Worm (Caenorhabditis elegans) whole organism, young adult: ENCODE measurements around the gene C11E4.8.
A peak's percentile ranks its signal among the peaks of the same experiment; 100 is the strongest.

Experiments used
- B0019.2 ChIP-seq: fragments of 200-800 bp; sonication (Bioruptor generic); conservative IDR thresholded peaks from 2 replicates; pipeline ENCODE4 v1.3.6; 2022; ENCODE audit warnings: missing genetic modification reagents, missing genetic modification characterization, missing compliant biosample characterization
- B0261.1 ChIP-seq: sonication (generic microtip); optimal IDR thresholded peaks from 2 replicates; lab custom pipeline; 2016; ENCODE audit warnings: mild to moderate bottlenecking, missing genetic modification characterization, moderate library complexity, missing compliant biosample characterization
- B0336.3 ChIP-seq: fragments of 200-800 bp; sonication (Bioruptor generic); IDR thresholded peaks from 2 replicates; pipeline ENCODE4 v1.3.6; 2022; ENCODE audit warnings: missing genetic modification characterization, missing compliant biosample characterization
- D2030.7 ChIP-seq: fragments of 200-800 bp; sonication (Bioruptor generic); IDR thresholded peaks from 2 replicates; pipeline ENCODE4 v1.3.6; 2022; ENCODE audit warnings: missing genetic modification reagents, missing genetic modification characterization, missing compliant biosample characterization
- F10E7.11 ChIP-seq: sonication (generic microtip); optimal IDR thresholded peaks from 2 replicates; lab custom pipeline; 2017; ENCODE audit warnings: mild to moderate bottlenecking, missing genetic modification characterization, moderate library complexity, missing compliant biosample characterization
- F33H1.4 ChIP-seq: fragments of 200-800 bp; sonication (Bioruptor generic); IDR thresholded peaks from 2 replicates; pipeline ENCODE4 v1.3.6; 2022; ENCODE audit warnings: missing genetic modification reagents, missing genetic modification characterization, missing compliant biosample characterization
- F49E8.2 ChIP-seq: sonication (generic microtip); optimal IDR thresholded peaks from 3 replicates; lab custom pipeline; 2017; ENCODE audit warnings: missing genetic modification characterization, mild to moderate bottlenecking, missing compliant biosample characterization, antibody characterized with exemption, moderate library complexity; ENCODE audit not compliant: insufficient read depth
- T26A5.8 ChIP-seq: sonication (generic microtip); optimal IDR thresholded peaks from 2 replicates; lab custom pipeline; 2016; ENCODE audit warnings: missing genetic modification characterization, missing compliant biosample characterization
- Y53F4B.3 ChIP-seq: fragments of 200-800 bp; sonication (Bioruptor generic); IDR thresholded peaks from 2 replicates; pipeline ENCODE4 v1.3.6; 2022; ENCODE audit warnings: missing genetic modification reagents, missing genetic modification characterization, missing compliant biosample characterization
- ZK185.1 ChIP-seq: sonication (generic microtip); optimal IDR thresholded peaks from 2 replicates; lab custom pipeline; 2016; ENCODE audit warnings: mild to moderate bottlenecking, missing genetic modification characterization, missing compliant biosample characterization; ENCODE audit not compliant: poor library complexity, severe bottlenecking
- aptf-3 ChIP-seq: fragments of 200-800 bp; sonication (Bioruptor generic); IDR thresholded peaks from 2 replicates; pipeline ENCODE4 v1.3.6; 2022; ENCODE audit warnings: missing genetic modification characterization, missing compliant biosample characterization
- athp-1 ChIP-seq: sonication (generic microtip); optimal IDR thresholded peaks from 2 replicates; lab custom pipeline; 2017; ENCODE audit warnings: mild to moderate bottlenecking, missing genetic modification characterization, missing compliant biosample characterization
- attf-3 ChIP-seq: fragments of 200-800 bp; sonication (Bioruptor generic); conservative IDR thresholded peaks from 2 replicates; pipeline ENCODE4 v1.3.6; 2022; ENCODE audit warnings: missing genetic modification reagents, missing genetic modification characterization, missing compliant biosample characterization
- attf-5 ChIP-seq: fragments of 200-800 bp; sonication (Bioruptor generic); optimal IDR thresholded peaks from 2 replicates; lab custom pipeline; 2018; ENCODE audit warnings: mild to moderate bottlenecking, missing genetic modification characterization, missing compliant biosample characterization
- ceh-27 ChIP-seq: fragments of 200-800 bp; sonication (Bioruptor generic); optimal IDR thresholded peaks from 2 replicates; lab custom pipeline; 2018; ENCODE audit warnings: mild to moderate bottlenecking, missing genetic modification characterization, moderate library complexity, missing compliant biosample characterization
- ceh-40 ChIP-seq: fragments of 200-800 bp; sonication (Bioruptor generic); IDR thresholded peaks from 2 replicates; pipeline ENCODE4 v1.3.6; 2022; ENCODE audit warnings: missing genetic modification characterization, missing compliant biosample characterization
- dox-1 ChIP-seq: fragments of 200-800 bp; sonication (Bioruptor generic); IDR thresholded peaks from 2 replicates; pipeline ENCODE4 v1.3.6; 2022; ENCODE audit warnings: missing genetic modification reagents, missing genetic modification characterization, missing compliant biosample characterization
- dpff-1 ChIP-seq: sonication (generic microtip); optimal IDR thresholded peaks from 2 replicates; lab custom pipeline; 2017; ENCODE audit warnings: mild to moderate bottlenecking, missing genetic modification characterization, missing compliant biosample characterization
- egl-18 ChIP-seq: fragments of 200-800 bp; sonication (Bioruptor generic); IDR thresholded peaks from 2 replicates; pipeline ENCODE4 v1.3.6; 2022; ENCODE audit warnings: missing genetic modification reagents, missing genetic modification characterization, missing compliant biosample characterization
- fkh-3 ChIP-seq: sonication (generic microtip); optimal IDR thresholded peaks from 2 replicates; lab custom pipeline; 2016; ENCODE audit warnings: mild to moderate bottlenecking, missing genetic modification characterization, missing compliant biosample characterization
- him-1 ChIP-seq: sonication (generic microtip); optimal IDR thresholded peaks from 2 replicates; lab custom pipeline; 2016; ENCODE audit warnings: missing genotype, missing genetic modification reagents, missing genetic modification characterization, missing compliant biosample characterization
- hlh-12 ChIP-seq: sonication (generic microtip); optimal IDR thresholded peaks from 2 replicates; lab custom pipeline; 2016; ENCODE audit warnings: missing genetic modification characterization, missing compliant biosample characterization
- hlh-26 ChIP-seq: fragments of 200-800 bp; sonication (Bioruptor generic); conservative IDR thresholded peaks from 2 replicates; pipeline ENCODE4 v1.3.6; 2022; ENCODE audit warnings: missing genetic modification reagents, missing genetic modification characterization, missing compliant biosample characterization
- hmg-20 ChIP-seq: fragments of 200-800 bp; sonication (Bioruptor generic); IDR thresholded peaks from 2 replicates; pipeline ENCODE4 v1.3.6; 2022; ENCODE audit warnings: missing genetic modification reagents, missing genetic modification characterization, missing compliant biosample characterization
- let-607 ChIP-seq, 2 experiments: fragments of 200-800 bp in 1 of 2; sonication (Bioruptor generic) in 1 of 2; sonication (generic microtip) in 1 of 2; optimal IDR thresholded peaks; 2 replicates each; lab custom pipeline; 2016 to 2018; ENCODE audit warnings: mild to moderate bottlenecking in 2 of 2, missing compliant biosample characterization in 2 of 2, missing genetic modification characterization in 2 of 2, moderate library complexity in 2 of 2, missing genotype in 1 of 2
- lin-54 ChIP-seq: fragments of 200-800 bp; sonication (Bioruptor generic); optimal IDR thresholded peaks from 2 replicates; lab custom pipeline; 2018; ENCODE audit warnings: mild to moderate bottlenecking, missing genetic modification characterization, missing compliant biosample characterization
- lsy-27 ChIP-seq: sonication (generic microtip); optimal IDR thresholded peaks from 2 replicates; lab custom pipeline; 2017; ENCODE audit warnings: missing genetic modification characterization, mild to moderate bottlenecking, missing compliant biosample characterization, antibody characterized with exemption, missing genotype, borderline replicate concordance; ENCODE audit not compliant: insufficient read depth
- madf-10 ChIP-seq: sonication (generic microtip); optimal IDR thresholded peaks from 2 replicates; lab custom pipeline; 2016; ENCODE audit warnings: mild to moderate bottlenecking, missing genetic modification characterization, missing compliant biosample characterization
- madf-6 ChIP-seq: fragments of 200-800 bp; sonication (Bioruptor generic); IDR thresholded peaks from 2 replicates; pipeline ENCODE4 v1.3.6; 2022; ENCODE audit warnings: missing genetic modification reagents, missing genetic modification characterization, missing compliant biosample characterization
- madf-8 ChIP-seq: fragments of 200-800 bp; sonication (Bioruptor generic); conservative IDR thresholded peaks from 2 replicates; pipeline ENCODE4 v1.3.6; 2022; ENCODE audit warnings: missing genetic modification reagents, missing genetic modification characterization, missing compliant biosample characterization
- mcd-1 ChIP-seq: fragments of 200-800 bp; sonication (Bioruptor generic); IDR thresholded peaks from 2 replicates; pipeline ENCODE4 v1.3.6; 2022; ENCODE audit warnings: missing genetic modification reagents, missing genetic modification characterization, missing compliant biosample characterization
- mel-28 ChIP-seq: sonication (generic microtip); optimal IDR thresholded peaks from 2 replicates; lab custom pipeline; 2016; ENCODE audit warnings: borderline replicate concordance, mild to moderate bottlenecking, missing genetic modification characterization, missing compliant biosample characterization
- mxl-1 ChIP-seq: sonication (generic microtip); optimal IDR thresholded peaks from 2 replicates; lab custom pipeline; 2016; ENCODE audit warnings: missing genetic modification characterization, missing compliant biosample characterization
- nfya-2 ChIP-seq: fragments of 200-800 bp; sonication (Bioruptor generic); IDR thresholded peaks from 2 replicates; pipeline ENCODE4 v1.3.6; 2022; ENCODE audit warnings: missing genetic modification reagents, missing genetic modification characterization, missing compliant biosample characterization
- nfyb-1 ChIP-seq: fragments of 200-800 bp; sonication (Bioruptor generic); IDR thresholded peaks from 2 replicates; pipeline ENCODE4 v1.3.6; 2022; ENCODE audit warnings: missing genetic modification reagents, missing genetic modification characterization, missing compliant biosample characterization
- nhr-179 ChIP-seq: sonication (generic microtip); optimal IDR thresholded peaks from 2 replicates; lab custom pipeline; 2016; ENCODE audit warnings: mild to moderate bottlenecking, missing genetic modification characterization, missing compliant biosample characterization
- nhr-27 ChIP-seq: fragments of 200-800 bp; sonication (Bioruptor generic); optimal IDR thresholded peaks from 2 replicates; lab custom pipeline; 2018; ENCODE audit warnings: mild to moderate bottlenecking, missing genetic modification characterization, moderate library complexity, missing compliant biosample characterization
- nhr-90 ChIP-seq: sonication (generic microtip); optimal IDR thresholded peaks from 2 replicates; lab custom pipeline; 2016; ENCODE audit warnings: missing genotype, mild to moderate bottlenecking, missing genetic modification characterization, missing compliant biosample characterization
- pha-4 ChIP-seq: fragments of 150-350 bp; sonication (generic microtip); optimal IDR thresholded peaks from 2 replicates; lab custom pipeline; 2014; ENCODE audit warnings: missing biosample characterization, missing genetic modification reagents, missing genetic modification characterization
- rcor-1 ChIP-seq: fragments of 200-800 bp; sonication (Bioruptor generic); IDR thresholded peaks from 2 replicates; pipeline ENCODE4 v1.3.6; 2022; ENCODE audit warnings: missing genetic modification reagents, missing genetic modification characterization, missing compliant biosample characterization
- repo-1 ChIP-seq: sonication (generic microtip); optimal IDR thresholded peaks from 2 replicates; lab custom pipeline; 2017; ENCODE audit warnings: mild to moderate bottlenecking, missing genetic modification characterization, missing compliant biosample characterization
- snpc-1.1 ChIP-seq: sonication (generic microtip); optimal IDR thresholded peaks from 2 replicates; lab custom pipeline; 2017; ENCODE audit warnings: missing genetic modification characterization, mild to moderate bottlenecking, missing compliant biosample characterization, antibody characterized with exemption, moderate library complexity, missing genotype, missing genetic modification reagents; ENCODE audit not compliant: insufficient read depth
- sptf-2 ChIP-seq: fragments of 200-800 bp; sonication (Bioruptor generic); optimal IDR thresholded peaks from 2 replicates; lab custom pipeline; 2018; ENCODE audit warnings: mild to moderate bottlenecking, missing genetic modification characterization, missing compliant biosample characterization
- tlf-1 ChIP-seq: fragments of 200-800 bp; sonication (Bioruptor generic); optimal IDR thresholded peaks from 2 replicates; lab custom pipeline; 2018; ENCODE audit warnings: mild to moderate bottlenecking, missing genetic modification characterization, missing compliant biosample characterization
- unc-62 ChIP-seq: fragments of 150-350 bp; optimal IDR thresholded peaks from 2 replicates; lab custom pipeline; 2014; ENCODE audit warnings: missing biosample characterization, missing genetic modification reagents, missing genetic modification characterization
- xnd-1 ChIP-seq: sonication (generic microtip); optimal IDR thresholded peaks from 2 replicates; lab custom pipeline; 2016; ENCODE audit warnings: missing genotype, missing genetic modification reagents, missing genetic modification characterization, missing compliant biosample characterization
- ztf-28 ChIP-seq: fragments of 200-800 bp; sonication (Bioruptor generic); IDR thresholded peaks from 2 replicates; pipeline ENCODE4 v1.3.6; 2022; ENCODE audit warnings: missing genetic modification reagents, missing genetic modification characterization, missing compliant biosample characterization
- ztf-3 ChIP-seq: fragments of 200-800 bp; sonication (Bioruptor generic); optimal IDR thresholded peaks from 2 replicates; lab custom pipeline; 2018; ENCODE audit warnings: mild to moderate bottlenecking, missing genetic modification characterization, missing compliant biosample characterization

C11E4.8 gene

DNA sequence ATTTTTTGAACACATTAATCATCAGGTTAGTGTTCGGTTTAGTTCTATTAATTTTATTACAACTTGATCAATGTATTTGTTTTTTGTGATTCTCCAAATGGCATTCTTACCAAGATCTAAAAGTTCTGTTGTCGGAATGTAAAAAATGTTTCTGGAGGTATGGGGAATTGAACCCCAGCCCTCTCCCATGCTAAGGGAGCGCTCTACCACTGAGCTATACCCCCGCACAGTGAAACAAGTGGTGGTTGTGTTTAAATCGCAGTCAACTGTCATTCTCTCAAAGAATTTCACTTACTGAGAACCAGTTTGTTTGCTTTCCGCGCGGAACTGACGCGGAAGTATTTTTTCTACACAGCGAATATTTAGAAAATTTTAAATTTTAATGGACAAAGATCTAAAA, 17.5 kb downstream of the C11E4.8 start (continued):
- TF ChIP-seq him-1 (tag; lab: Kevin White, UChicago) = peak; percentile 91
- no peak for TF ChIP-seq pha-4
- TF ChIP-seq nfyb-1 (GFP tag; lab: Robert Waterston, UW) = peak; percentile 92
- no peak for TF ChIP-seq B0336.3 (GFP tag; lab: Robert Waterston, UW)
- TF ChIP-seq B0019.2 = peak; percentile 61; the same call in 1 of the 2 replicates
- no peak for TF ChIP-seq unc-62 (GFP tag; lab: Kevin White, UChicago)
- TF ChIP-seq B0261.1 (tag; lab: Kevin White, UChicago) = peak; percentile 95
- no peak; the same call in 1 of the 2 replicates for TF ChIP-seq madf-6 (GFP tag; lab: Robert Waterston, UW)
- no peak for TF ChIP-seq tlf-1
- no peak for TF ChIP-seq mel-28
- peak; percentile 55 for TF ChIP-seq madf-10 (tag; lab: Kevin White, UChicago)
- no peak for TF ChIP-seq fkh-3 (tag; lab: Kevin White, UChicago)
- peak; percentile 78 for TF ChIP-seq T26A5.8 (tag; lab: Kevin White, UChicago)
- TF ChIP-seq F10E7.11 = peak; percentile 18
- TF ChIP-seq attf-3 = peak; percentile 45; the same call in 1 of the 2 replicates
- TF ChIP-seq F49E8.2 (tag; lab: Kevin White, UChicago) = peak; percentile 27
- TF ChIP-seq nhr-179 (tag; lab: Kevin White, UChicago) = peak; percentile 67
- no peak; the same call in 1 of the 2 replicates for TF ChIP-seq dox-1
- peak; percentile 81 for TF ChIP-seq nhr-27 (tag; lab: Kevin White, UChicago)
- no peak for TF ChIP-seq xnd-1 (tag; lab: Kevin White, UChicago)
- TF ChIP-seq lsy-27 (tag; lab: Kevin White, UChicago) = no peak
- peak; percentile 41 for TF ChIP-seq dpff-1 (tag; lab: Kevin White, UChicago)
- TF ChIP-seq lin-54 = peak; percentile 45
- TF ChIP-seq D2030.7 (GFP tag; lab: Robert Waterston, UW) = no peak; the same call in none of the 2 replicates
- peak; percentile 93 for TF ChIP-seq aptf-3 (GFP tag; lab: Robert Waterston, UW)
- TF ChIP-seq nhr-90 (tag; lab: Kevin White, UChicago) = peak; percentile 81
- no peak for TF ChIP-seq F33H1.4
- TF ChIP-seq ZK185.1 = peak; percentile 71
- peak; percentile 22 for TF ChIP-seq attf-5 (GFP tag; lab: Kevin White, UChicago)
- peak; percentile 65 for TF ChIP-seq athp-1 (tag; lab: Kevin White, UChicago)
- no peak for TF ChIP-seq snpc-1.1 (tag; lab: Kevin White, UChicago)
- peak; percentile 73 for TF ChIP-seq rcor-1 (GFP tag; lab: Robert Waterston, UW)
- no peak for TF ChIP-seq ztf-3 (GFP tag; lab: Kevin White, UChicago)
- TF ChIP-seq madf-8 = no peak
- peak; percentile 72 for TF ChIP-seq hlh-12
- no peak for TF ChIP-seq egl-18 (GFP tag; lab: Robert Waterston, UW)
- TF ChIP-seq hlh-26 (GFP tag; lab: Robert Waterston, UW) = no peak
- peak; percentile 84 for TF ChIP-seq mxl-1 (tag; lab: Kevin White, UChicago)
- no peak for TF ChIP-seq Y53F4B.3 (GFP tag; lab: Robert Waterston, UW)
- TF ChIP-seq sptf-2 (GFP tag; lab: Kevin White, UChicago) = peak; percentile 72
- TF ChIP-seq ceh-40 = peak; percentile 90
- peak; percentile 14 to 57 for TF ChIP-seq let-607 (tag; optimal IDR thresholded peaks at IDR 0.05; lab: Kevin White, UChicago)
- peak; percentile 69 for TF ChIP-seq hmg-20 (GFP tag; lab: Robert Waterston, UW)
- TF ChIP-seq ceh-27 (GFP tag; lab: Kevin White, UChicago) = peak; percentile 37
- TF ChIP-seq nfya-2 (GFP tag; lab: Robert Waterston, UW) = no peak
- peak; percentile 40; the same call in 1 of the 2 replicates for TF ChIP-seq mcd-1 (GFP tag; lab: Robert Waterston, UW)
- no peak for TF ChIP-seq repo-1 (tag; lab: Kevin White, UChicago)
- TF ChIP-seq ztf-28 (GFP tag; lab: Robert Waterston, UW) = no peak
